Worm (Caenorhabditis elegans) whole organism, L3 larva: ENCODE results near the gene F18A11.5.

Experiments
- R02D3.7 ChIP-seq: fragments of 150-350 bp; optimal IDR thresholded peaks from 2 replicates; lab custom pipeline; 2014; ENCODE audit warnings: missing biosample characterization, missing genetic modification characterization
- ama-1 ChIP-seq: fragments of 150-350 bp; optimal IDR thresholded peaks from 2 replicates; lab custom pipeline; 2018
- ceh-28 ChIP-seq: fragments of 150-350 bp; optimal IDR thresholded peaks from 2 replicates; lab custom pipeline; 2014; ENCODE audit warnings: missing biosample characterization, missing genetic modification reagents, missing genetic modification characterization
- ceh-82 ChIP-seq: fragments of 150-350 bp; optimal IDR thresholded peaks from 2 replicates; lab custom pipeline; 2014; ENCODE audit warnings: missing biosample characterization, missing genetic modification characterization
- ceh-9 ChIP-seq: sonication (generic microtip); optimal IDR thresholded peaks from 2 replicates; lab custom pipeline; 2018; ENCODE audit warnings: missing biosample characterization, missing genetic modification characterization
- daf-12 ChIP-seq: fragments of 150-350 bp; optimal IDR thresholded peaks from 2 replicates; lab custom pipeline; 2014; ENCODE audit warnings: missing biosample characterization, missing genetic modification reagents, missing genetic modification characterization
- egl-27 ChIP-seq: sonication (generic microtip); optimal IDR thresholded peaks from 4 replicates; lab custom pipeline; 2017; ENCODE audit warnings: missing biosample characterization, missing genetic modification reagents, missing genetic modification characterization
- elt-1 ChIP-seq: fragments of 150-350 bp; optimal IDR thresholded peaks from 2 replicates; lab custom pipeline; 2014; ENCODE audit warnings: missing biosample characterization, missing genetic modification characterization
- elt-2 ChIP-seq: sonication (generic microtip); optimal IDR thresholded peaks from 2 replicates; lab custom pipeline; 2016; ENCODE audit warnings: missing genetic modification reagents, mild to moderate bottlenecking, missing genetic modification characterization, missing compliant biosample characterization
- eor-1 ChIP-seq, 2 experiments: fragments of 150-350 bp; optimal IDR thresholded peaks; 2 replicates each; lab custom pipeline; 2014 to 2018; ENCODE audit warnings: missing biosample characterization in 2 of 2, missing genetic modification characterization in 2 of 2
- fkh-10 ChIP-seq: sonication (generic microtip); optimal IDR thresholded peaks from 2 replicates; lab custom pipeline; 2017; ENCODE audit warnings: missing biosample characterization, missing genetic modification reagents, missing genetic modification characterization
- fkh-2 ChIP-seq: fragments of 150-350 bp; optimal IDR thresholded peaks from 2 replicates; lab custom pipeline; 2014; ENCODE audit warnings: missing biosample characterization, missing genetic modification reagents, missing genetic modification characterization
- fos-1 ChIP-seq: fragments of 150-350 bp; optimal IDR thresholded peaks from 2 replicates; lab custom pipeline; 2014; ENCODE audit warnings: missing biosample characterization, missing genetic modification characterization
- hmg-11 ChIP-seq: sonication (generic microtip); optimal IDR thresholded peaks from 2 replicates; lab custom pipeline; 2016; ENCODE audit warnings: missing genetic modification characterization, missing compliant biosample characterization
- jun-1 ChIP-seq: fragments of 150-350 bp; optimal IDR thresholded peaks from 2 replicates; lab custom pipeline; 2014; ENCODE audit warnings: missing biosample characterization, missing genetic modification reagents, missing genetic modification characterization
- lin-15B ChIP-seq: fragments of 150-350 bp; optimal IDR thresholded peaks from 2 replicates; lab custom pipeline; 2014; ENCODE audit warnings: missing biosample characterization, missing genetic modification characterization
- lin-39 ChIP-seq: fragments of 150-350 bp; optimal IDR thresholded peaks from 2 replicates; lab custom pipeline; 2018; ENCODE audit warnings: missing biosample characterization, missing genetic modification reagents, missing genetic modification characterization
- lsy-12 ChIP-seq: sonication (generic microtip); optimal IDR thresholded peaks from 2 replicates; lab custom pipeline; 2016; ENCODE audit warnings: mild to moderate bottlenecking, missing genetic modification characterization, missing compliant biosample characterization
- mdl-1 ChIP-seq: fragments of 150-350 bp; optimal IDR thresholded peaks from 2 replicates; lab custom pipeline; 2014; ENCODE audit warnings: missing biosample characterization, missing genetic modification characterization
- mml-1 ChIP-seq: fragments of 150-350 bp; sonication (generic microtip); optimal IDR thresholded peaks from 3 replicates; lab custom pipeline; 2014; ENCODE audit warnings: missing biosample characterization, missing genetic modification characterization
- nfya-1 ChIP-seq: sonication (generic microtip); optimal IDR thresholded peaks from 2 replicates; lab custom pipeline; 2017; ENCODE audit warnings: missing genetic modification characterization, mild to moderate bottlenecking, missing compliant biosample characterization, antibody characterized with exemption, moderate library complexity; ENCODE audit not compliant: insufficient read depth
- nhr-11 ChIP-seq: fragments of 150-350 bp; optimal IDR thresholded peaks from 2 replicates; lab custom pipeline; 2014; ENCODE audit warnings: missing biosample characterization, missing genetic modification characterization
- nhr-12 ChIP-seq: fragments of 150-350 bp; optimal IDR thresholded peaks from 2 replicates; lab custom pipeline; 2014; ENCODE audit warnings: missing biosample characterization, missing genetic modification characterization
- nhr-23 ChIP-seq: fragments of 150-350 bp; optimal IDR thresholded peaks from 2 replicates; lab custom pipeline; 2014; ENCODE audit warnings: missing biosample characterization, missing genetic modification reagents, missing genetic modification characterization
- nhr-237 ChIP-seq: fragments of 150-350 bp; optimal IDR thresholded peaks from 2 replicates; lab custom pipeline; 2014; ENCODE audit warnings: missing biosample characterization, missing genetic modification characterization
- nhr-28 ChIP-seq: fragments of 150-350 bp; optimal IDR thresholded peaks from 2 replicates; lab custom pipeline; 2014; ENCODE audit warnings: missing biosample characterization, missing genetic modification characterization
- nhr-43 ChIP-seq: sonication (generic microtip); optimal IDR thresholded peaks from 2 replicates; lab custom pipeline; 2016; ENCODE audit warnings: mild to moderate bottlenecking, missing genetic modification characterization, missing compliant biosample characterization; ENCODE audit not compliant: poor library complexity, severe bottlenecking
- nhr-67 ChIP-seq: fragments of 150-350 bp; optimal IDR thresholded peaks from 2 replicates; lab custom pipeline; 2014; ENCODE audit warnings: missing biosample characterization, missing genetic modification characterization
- nhr-76 ChIP-seq: fragments of 150-350 bp; sonication (generic microtip); optimal IDR thresholded peaks from 5 replicates; lab custom pipeline; 2014; ENCODE audit warnings: missing biosample characterization, missing genetic modification characterization
- nhr-77 ChIP-seq: fragments of 150-350 bp; optimal IDR thresholded peaks from 2 replicates; lab custom pipeline; 2014; ENCODE audit warnings: missing biosample characterization, missing genetic modification characterization
- pha-4 ChIP-seq: fragments of 150-350 bp; optimal IDR thresholded peaks from 2 replicates; lab custom pipeline; 2014; ENCODE audit warnings: missing biosample characterization, missing genetic modification reagents, missing genetic modification characterization
- pqm-1 ChIP-seq: fragments of 150-350 bp; optimal IDR thresholded peaks from 2 replicates; lab custom pipeline; 2017; ENCODE audit warnings: missing biosample characterization, missing genetic modification characterization, inconsistent platforms
- sea-2 ChIP-seq: fragments of 150-350 bp; sonication (generic microtip); optimal IDR thresholded peaks from 4 replicates; lab custom pipeline; 2014; ENCODE audit warnings: missing biosample characterization, missing genetic modification reagents, missing genetic modification characterization
- tbx-2 ChIP-seq: sonication (generic microtip); optimal IDR thresholded peaks from 2 replicates; lab custom pipeline; 2016; ENCODE audit warnings: mild to moderate bottlenecking, missing genetic modification characterization, missing compliant biosample characterization
- unc-39 ChIP-seq: sonication (generic microtip); optimal IDR thresholded peaks from 4 replicates; lab custom pipeline; 2017; ENCODE audit warnings: missing biosample characterization, missing genetic modification characterization
- unc-62 ChIP-seq: fragments of 150-350 bp; sonication (generic microtip); optimal IDR thresholded peaks from 4 replicates; lab custom pipeline; 2014; ENCODE audit warnings: missing biosample characterization, missing genetic modification reagents, missing genetic modification characterization
- ztf-11 ChIP-seq: fragments of 150-350 bp; optimal IDR thresholded peaks from 2 replicates; lab custom pipeline; 2014; ENCODE audit warnings: missing biosample characterization, missing genetic modification characterization
- ztf-4 ChIP-seq: fragments of 150-350 bp; optimal IDR thresholded peaks from 2 replicates; lab custom pipeline; 2014; ENCODE audit warnings: missing biosample characterization, missing genetic modification characterization

Gene F18A11.5

ce11 chrII:13030567-13031188 is 16.6 kb upstream of the F18A11.5 start (continued):
- TF ChIP-seq ceh-9 (tag; lab: Kevin White, UChicago) (no peak), ceh-82 (tag; lab: Kevin White, UChicago) (no peak), elt-2 (tag; lab: Kevin White, UChicago) (peak; percentile 58)

ce11 chrII:13030051-13030437 is 16.0 kb upstream of the F18A11.5 start:
- no peak for TF ChIP-seq mml-1 (tag; lab: Kevin White, UChicago)
- no peak for TF ChIP-seq ztf-4
- no peak for TF ChIP-seq nhr-77
- peak; percentile 47 for TF ChIP-seq lin-39
- TF ChIP-seq unc-39 (tag; lab: Kevin White, UChicago), result no peak
- TF ChIP-seq lin-15B (tag; lab: Kevin White, UChicago), result no peak
- no peak for TF ChIP-seq R02D3.7 (tag; lab: Kevin White, UChicago)
- no peak for TF ChIP-seq nhr-76 (tag; lab: Kevin White, UChicago)

ce11 chrII:13029290-13030050 is 15.4 kb upstream of the F18A11.5 start:
- TF ChIP-seq elt-1 (tag; lab: Kevin White, UChicago) (peak; percentile 27), mdl-1 (tag; lab: Kevin White, UChicago) (no peak), egl-27 (tag; lab: Kevin White, UChicago) (no peak), elt-2 (tag; lab: Kevin White, UChicago) (peak; percentile 65), lin-39 (peak; percentile 28), nhr-77 (no peak), fkh-2 (tag; lab: Kevin White, UChicago) (no peak), ceh-28 (tag; lab: Kevin White, UChicago) (peak; percentile 58), nhr-23 (tag; lab: Kevin White, UChicago) (peak; percentile 22), unc-62 (GFP tag; lab: Kevin White, UChicago) (no peak)

- no peak for TF ChIP-seq nhr-237 (tag; lab: Kevin White, UChicago)
- TF ChIP-seq fos-1 (tag; lab: Kevin White, UChicago), result no peak
- no peak for TF ChIP-seq nhr-11
- no peak for TF ChIP-seq unc-62 (GFP tag; lab: Kevin White, UChicago)
- no peak for TF ChIP-seq lsy-12 (tag; lab: Kevin White, UChicago)
- TF ChIP-seq pqm-1, result peak; percentile 28
- peak; percentile 5 for TF ChIP-seq elt-2 (tag; lab: Kevin White, UChicago)
- TF ChIP-seq pha-4, result peak; percentile 63
- TF ChIP-seq tbx-2 (tag; lab: Kevin White, UChicago), result no peak
- no peak for TF ChIP-seq ceh-82 (tag; lab: Kevin White, UChicago)
- no peak for TF ChIP-seq fkh-2 (tag; lab: Kevin White, UChicago)
- TF ChIP-seq jun-1 (tag; lab: Kevin White, UChicago), result peak; percentile 15
Measured at ce11 chrII:13025794-13026412, 11.8 kb upstream of the F18A11.5 start, which contains the start of gene max-2. Gene max-2, minus strand, starts transcription at chrII:13025844.

ce11 chrII:13023518-13023917 is 9.4 kb upstream of the F18A11.5 start:
- no peak for TF ChIP-seq nhr-11
- TF ChIP-seq fkh-10 (GFP tag; lab: Kevin White, UChicago), result no peak
- no peak for TF ChIP-seq R02D3.7 (tag; lab: Kevin White, UChicago)
- no peak for TF ChIP-seq ama-1 (lab: Kevin White, UChicago)
- no peak for TF ChIP-seq eor-1 (tag; optimal IDR thresholded peaks at IDR 0.05; lab: Kevin White, UChicago)
- TF ChIP-seq nhr-67 (tag; lab: Kevin White, UChicago), result no peak
- TF ChIP-seq fkh-2 (tag; lab: Kevin White, UChicago), result no peak
- TF ChIP-seq ztf-11, result no peak
- no peak for TF ChIP-seq nfya-1 (tag; lab: Kevin White, UChicago)
- no peak for TF ChIP-seq ceh-28 (tag; lab: Kevin White, UChicago)
- no peak for TF ChIP-seq nhr-43 (tag; lab: Kevin White, UChicago)
- TF ChIP-seq nhr-77, result no peak
- TF ChIP-seq daf-12, result no peak
- no peak for TF ChIP-seq lin-39
- no peak for TF ChIP-seq nhr-12 (tag; lab: Kevin White, UChicago)
- no peak for TF ChIP-seq lin-15B (tag; lab: Kevin White, UChicago)
- no peak for TF ChIP-seq sea-2 (GFP tag; lab: Kevin White, UChicago)
- TF ChIP-seq hmg-11 (tag; lab: Kevin White, UChicago), result no peak
- no peak for TF ChIP-seq nhr-28 (tag; lab: Kevin White, UChicago)
- TF ChIP-seq egl-27 (tag; lab: Kevin White, UChicago), result no peak
